Worm (Caenorhabditis elegans) whole organism, early embryonic: ENCODE results near the gene rfip-1.

ENCODE experiments used
- B0310.2 ChIP-seq: sonication (generic microtip); optimal IDR thresholded peaks from 2 replicates; lab custom pipeline; 2016; ENCODE audit warnings: mild to moderate bottlenecking, missing genetic modification characterization, missing compliant biosample characterization
- F13C5.2 ChIP-seq: sonication (generic microtip); optimal IDR thresholded peaks from 2 replicates; lab custom pipeline; 2017; ENCODE audit warnings: mild to moderate bottlenecking, missing genetic modification characterization, inconsistent platforms, missing compliant biosample characterization
- ama-1 ChIP-seq: fragments of 150-350 bp; optimal IDR thresholded peaks from 2 replicates; lab custom pipeline; 2014
- ceh-13 ChIP-seq: fragments of 200-800 bp; sonication (Bioruptor generic); optimal IDR thresholded peaks from 2 replicates; lab custom pipeline; 2018; ENCODE audit warnings: mild to moderate bottlenecking, missing genetic modification characterization, missing compliant biosample characterization
- ets-7 ChIP-seq: sonication (generic microtip); optimal IDR thresholded peaks from 2 replicates; lab custom pipeline; 2016; ENCODE audit warnings: missing genotype, missing genetic modification characterization, missing compliant biosample characterization
- flt-1 ChIP-seq: fragments of 200-800 bp; sonication (Bioruptor generic); IDR thresholded peaks from 2 replicates; pipeline ENCODE4 v1.3.6; 2022; ENCODE audit warnings: missing genetic modification characterization, missing compliant biosample characterization
- hmbx-1 ChIP-seq: sonication (generic microtip); optimal IDR thresholded peaks from 2 replicates; lab custom pipeline; 2016; ENCODE audit warnings: mild to moderate bottlenecking, missing genetic modification characterization, missing compliant biosample characterization
- hnd-1 ChIP-seq: sonication (generic microtip); optimal IDR thresholded peaks from 2 replicates; lab custom pipeline; 2016; ENCODE audit warnings: missing genetic modification characterization, missing compliant biosample characterization
- pes-1 ChIP-seq: fragments of 200-800 bp; sonication (Bioruptor generic); IDR thresholded peaks from 2 replicates; pipeline ENCODE4 v1.3.6; 2022; ENCODE audit warnings: missing genetic modification reagents, missing genetic modification characterization, missing compliant biosample characterization
- scrt-1 ChIP-seq: fragments of 200-800 bp; sonication (Bioruptor generic); IDR thresholded peaks from 2 replicates; pipeline ENCODE4 v1.3.6; 2022; ENCODE audit warnings: missing genetic modification characterization, missing compliant biosample characterization
- sea-1 ChIP-seq: fragments of 200-800 bp; sonication (Bioruptor generic); conservative IDR thresholded peaks from 2 replicates; pipeline ENCODE4 v1.3.6; 2022; ENCODE audit warnings: missing genetic modification characterization, missing compliant biosample characterization
- tbx-11 ChIP-seq: fragments of 200-800 bp; sonication (Bioruptor generic); IDR thresholded peaks from 2 replicates; pipeline ENCODE4 v1.3.6; 2022; ENCODE audit warnings: missing genetic modification characterization, missing compliant biosample characterization
- tbx-37 ChIP-seq: fragments of 200-800 bp; sonication (Bioruptor generic); conservative IDR thresholded peaks from 2 replicates; pipeline ENCODE4 v1.3.6; 2022; ENCODE audit warnings: missing genetic modification reagents, missing genetic modification characterization, missing compliant biosample characterization

DNA sequence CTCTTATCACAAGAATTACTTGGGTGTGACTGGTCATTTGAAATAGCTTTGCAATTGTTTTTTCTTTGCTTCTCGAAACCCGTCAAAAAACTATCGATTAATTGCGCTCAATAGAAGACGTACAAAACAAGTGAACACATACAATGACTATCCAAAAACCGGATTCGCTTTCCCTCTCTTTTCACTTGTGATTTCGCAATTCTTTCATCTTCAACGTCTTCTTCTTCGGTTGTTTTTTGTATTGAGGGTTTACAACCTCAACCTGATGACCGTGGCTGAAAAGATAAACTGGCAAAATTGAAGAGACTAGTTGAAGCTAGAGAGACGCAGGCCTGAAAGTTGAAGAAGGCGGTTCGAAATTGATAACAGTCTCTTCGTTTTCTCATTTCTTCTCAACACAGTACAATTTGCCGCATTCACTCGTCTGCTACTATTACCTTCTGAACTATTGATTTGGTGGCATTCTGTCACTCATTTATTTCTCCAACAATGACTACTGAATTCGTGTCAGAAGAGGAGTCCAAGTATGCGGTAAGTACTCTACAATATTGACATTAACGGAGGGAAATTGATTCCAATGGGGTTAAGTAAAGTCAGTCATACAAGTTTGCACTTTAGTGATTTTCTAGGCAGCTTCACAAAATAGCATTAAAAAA lies 1.7 kb downstream of the rfip-1 start:
- TF ChIP-seq pes-1 (GFP tag; lab: Robert Waterston, UW): no peak
- no peak for TF ChIP-seq F13C5.2 (tag; lab: Kevin White, UChicago)
- TF ChIP-seq ama-1 (lab: Kevin White, UChicago): no peak
- no peak for TF ChIP-seq sea-1
- no peak for TF ChIP-seq ets-7 (tag; lab: Kevin White, UChicago)
- no peak for TF ChIP-seq hmbx-1 (tag; lab: Kevin White, UChicago)
- no peak for TF ChIP-seq B0310.2 (tag; lab: Kevin White, UChicago)
- TF ChIP-seq tbx-37 (GFP tag; lab: Robert Waterston, UW): no peak
- TF ChIP-seq tbx-11 (GFP tag; lab: Robert Waterston, UW): no peak
- TF ChIP-seq hnd-1 (tag; lab: Kevin White, UChicago): no peak
- no peak for TF ChIP-seq scrt-1 (GFP tag; lab: Robert Waterston, UW)
- TF ChIP-seq flt-1 (GFP tag; lab: Robert Waterston, UW): no peak
- TF ChIP-seq ceh-13 (GFP tag; lab: Kevin White, UChicago): no peak
